Worm (Caenorhabditis elegans) whole organism, early embryonic: ENCODE results near the gene F11A5.5.

Source experiments
- ama-1 ChIP-seq: fragments of 150-350 bp; optimal IDR thresholded peaks from 2 replicates; lab custom pipeline; 2014
- hnd-1 ChIP-seq: sonication (generic microtip); optimal IDR thresholded peaks from 2 replicates; lab custom pipeline; 2016; ENCODE audit warnings: missing genetic modification characterization, missing compliant biosample characterization
- tbx-11 ChIP-seq: fragments of 200-800 bp; sonication (Bioruptor generic); IDR thresholded peaks from 2 replicates; pipeline ENCODE4 v1.3.6; 2022; ENCODE audit warnings: missing genetic modification characterization, missing compliant biosample characterization
- tbx-37 ChIP-seq: fragments of 200-800 bp; sonication (Bioruptor generic); conservative IDR thresholded peaks from 2 replicates; pipeline ENCODE4 v1.3.6; 2022; ENCODE audit warnings: missing genetic modification reagents, missing genetic modification characterization, missing compliant biosample characterization
- tra-4 ChIP-seq: sonication (generic microtip); optimal IDR thresholded peaks from 2 replicates; lab custom pipeline; 2017; ENCODE audit warnings: missing genetic modification characterization, missing compliant biosample characterization

ce11 chrV:16204888-16205287 is 6.8 kb downstream of the F11A5.5 start, which contains the start of gene irld-26:
- no peak for TF ChIP-seq ama-1 (lab: Kevin White, UChicago)
- TF ChIP-seq tra-4 = no peak
- TF ChIP-seq tbx-37 = no peak
- TF ChIP-seq hnd-1 (tag; lab: Kevin White, UChicago) = no peak
- no peak for TF ChIP-seq tbx-11 (GFP tag; lab: Robert Waterston, UW)
